Worm (Caenorhabditis elegans) whole organism, L3 larva: Measurements from ENCODE around the gene gly-4.

Experiments
- elt-2 ChIP-seq: sonication (generic microtip); optimal IDR thresholded peaks from 2 replicates; lab custom pipeline; 2016; ENCODE audit warnings: missing genetic modification reagents, mild to moderate bottlenecking, missing genetic modification characterization, missing compliant biosample characterization
- snpc-4 ChIP-seq: fragments of 150-350 bp; optimal IDR thresholded peaks from 2 replicates; lab custom pipeline; 2014; ENCODE audit warnings: missing biosample characterization, missing genetic modification characterization

- TF ChIP-seq snpc-4 (no peak), elt-2 (tag; lab: Kevin White, UChicago) (no peak)
Observed at ce11 chrV:19856933-19857332, 38.2 kb downstream of the gly-4 start.
